Worm (Caenorhabditis elegans) whole organism, young adult: ENCODE measurements around the gene dnj-11.

ENCODE experiments used
- Y53F4B.3 ChIP-seq: fragments of 200-800 bp; sonication (Bioruptor generic); IDR thresholded peaks from 2 replicates; pipeline ENCODE4 v1.3.6; 2022; ENCODE audit warnings: missing genetic modification reagents, missing genetic modification characterization, missing compliant biosample characterization
- Y67H2A.10 ChIP-seq: fragments of 200-800 bp; sonication (Bioruptor generic); conservative IDR thresholded peaks from 2 replicates; pipeline ENCODE4 v1.3.6; 2022; ENCODE audit warnings: missing genetic modification reagents, missing genetic modification characterization, missing compliant biosample characterization
- ZK185.1 ChIP-seq: sonication (generic microtip); optimal IDR thresholded peaks from 2 replicates; lab custom pipeline; 2016; ENCODE audit warnings: mild to moderate bottlenecking, missing genetic modification characterization, missing compliant biosample characterization; ENCODE audit not compliant: poor library complexity, severe bottlenecking
- akir-1 ChIP-seq: fragments of 200-800 bp; sonication (Bioruptor generic); optimal IDR thresholded peaks from 2 replicates; lab custom pipeline; 2018; ENCODE audit warnings: mild to moderate bottlenecking, missing genetic modification characterization, moderate library complexity, missing compliant biosample characterization
- ama-1 ChIP-seq, 3 experiments: fragments of 150-350 bp in 1 of 3; sonication (generic microtip) in 2 of 3; optimal IDR thresholded peaks; 2 replicates each; lab custom pipeline; 2014 to 2018; ENCODE audit warnings: missing biosample characterization in 2 of 3, missing genetic modification characterization in 2 of 3, missing genetic modification reagents in 2 of 3
- aptf-2 ChIP-seq: fragments of 200-800 bp; sonication (Bioruptor generic); conservative IDR thresholded peaks from 2 replicates; pipeline ENCODE4 v1.3.6; 2022; ENCODE audit warnings: missing genetic modification reagents, missing genetic modification characterization, missing compliant biosample characterization
- attf-6 ChIP-seq: fragments of 200-800 bp; sonication (Bioruptor generic); IDR thresholded peaks from 2 replicates; pipeline ENCODE4 v1.3.6; 2022; ENCODE audit warnings: missing genetic modification reagents, missing genetic modification characterization, missing compliant biosample characterization
- bed-2 ChIP-seq: fragments of 200-800 bp; sonication (Bioruptor generic); IDR thresholded peaks from 2 replicates; pipeline ENCODE4 v1.3.6; 2022; ENCODE audit warnings: missing genetic modification reagents, missing genetic modification characterization, missing compliant biosample characterization
- ceh-27 ChIP-seq: fragments of 200-800 bp; sonication (Bioruptor generic); optimal IDR thresholded peaks from 2 replicates; lab custom pipeline; 2018; ENCODE audit warnings: mild to moderate bottlenecking, missing genetic modification characterization, moderate library complexity, missing compliant biosample characterization
- ceh-40 ChIP-seq: fragments of 200-800 bp; sonication (Bioruptor generic); IDR thresholded peaks from 2 replicates; pipeline ENCODE4 v1.3.6; 2022; ENCODE audit warnings: missing genetic modification characterization, missing compliant biosample characterization
- ceh-58 ChIP-seq: fragments of 200-800 bp; sonication (Bioruptor generic); IDR thresholded peaks from 2 replicates; pipeline ENCODE4 v1.3.6; 2022; ENCODE audit warnings: missing genetic modification characterization, missing compliant biosample characterization
- dpl-1 ChIP-seq: fragments of 150-350 bp; optimal IDR thresholded peaks from 2 replicates; lab custom pipeline; 2014; ENCODE audit warnings: missing biosample characterization, missing genetic modification reagents, missing genetic modification characterization
- efl-1 ChIP-seq: fragments of 150-350 bp; optimal IDR thresholded peaks from 2 replicates; lab custom pipeline; 2014; ENCODE audit warnings: missing biosample characterization, missing genetic modification reagents, missing genetic modification characterization
- hlh-12 ChIP-seq: sonication (generic microtip); optimal IDR thresholded peaks from 2 replicates; lab custom pipeline; 2016; ENCODE audit warnings: missing genetic modification characterization, missing compliant biosample characterization
- hmg-1.2 ChIP-seq: fragments of 200-800 bp; sonication (Bioruptor generic); IDR thresholded peaks from 2 replicates; pipeline ENCODE4 v1.3.6; 2022; ENCODE audit warnings: missing genetic modification reagents, missing genetic modification characterization, missing compliant biosample characterization
- lin-35 ChIP-seq, 3 experiments: fragments of 150-350 bp in 2 of 3; sonication (generic microtip) in 1 of 3; optimal IDR thresholded peaks; 2 replicates each; lab custom pipeline; 2014 to 2018; ENCODE audit warnings: missing biosample characterization in 3 of 3, missing genetic modification characterization in 3 of 3, missing genetic modification reagents in 3 of 3
- lin-40 ChIP-seq: sonication (generic microtip); optimal IDR thresholded peaks from 2 replicates; lab custom pipeline; 2016; ENCODE audit warnings: missing genetic modification characterization, mild to moderate bottlenecking, missing compliant biosample characterization, missing genotype, missing genetic modification reagents
- madf-10 ChIP-seq: sonication (generic microtip); optimal IDR thresholded peaks from 2 replicates; lab custom pipeline; 2016; ENCODE audit warnings: mild to moderate bottlenecking, missing genetic modification characterization, missing compliant biosample characterization
- mel-28 ChIP-seq: sonication (generic microtip); optimal IDR thresholded peaks from 2 replicates; lab custom pipeline; 2016; ENCODE audit warnings: borderline replicate concordance, mild to moderate bottlenecking, missing genetic modification characterization, missing compliant biosample characterization
- mes-4 ChIP-seq: sonication (generic microtip); optimal IDR thresholded peaks from 2 replicates; lab custom pipeline; 2016; ENCODE audit warnings: missing genotype, missing genetic modification characterization, missing compliant biosample characterization
- mxl-1 ChIP-seq: sonication (generic microtip); optimal IDR thresholded peaks from 2 replicates; lab custom pipeline; 2016; ENCODE audit warnings: missing genetic modification characterization, missing compliant biosample characterization
- nfya-1 ChIP-seq: sonication (generic microtip); optimal IDR thresholded peaks from 2 replicates; lab custom pipeline; 2017; ENCODE audit warnings: antibody characterized with exemption, missing compliant biosample characterization, missing genetic modification characterization, borderline replicate concordance; ENCODE audit not compliant: insufficient read depth
- nfya-2 ChIP-seq: fragments of 200-800 bp; sonication (Bioruptor generic); IDR thresholded peaks from 2 replicates; pipeline ENCODE4 v1.3.6; 2022; ENCODE audit warnings: missing genetic modification reagents, missing genetic modification characterization, missing compliant biosample characterization
- nhr-120 ChIP-seq: fragments of 200-800 bp; sonication (Bioruptor generic); IDR thresholded peaks from 2 replicates; pipeline ENCODE4 v1.3.6; 2022; ENCODE audit warnings: missing genetic modification characterization, missing compliant biosample characterization
- nhr-80 ChIP-seq: sonication (generic microtip); optimal IDR thresholded peaks from 2 replicates; lab custom pipeline; 2016; ENCODE audit warnings: missing genetic modification characterization, missing compliant biosample characterization
- rcor-1 ChIP-seq: fragments of 200-800 bp; sonication (Bioruptor generic); IDR thresholded peaks from 2 replicates; pipeline ENCODE4 v1.3.6; 2022; ENCODE audit warnings: missing genetic modification reagents, missing genetic modification characterization, missing compliant biosample characterization
- repo-1 ChIP-seq: sonication (generic microtip); optimal IDR thresholded peaks from 2 replicates; lab custom pipeline; 2017; ENCODE audit warnings: mild to moderate bottlenecking, missing genetic modification characterization, missing compliant biosample characterization
- snpc-4 ChIP-seq, 5 experiments: fragments of 150-350 bp in 1 of 5; sonication (generic microtip) in 4 of 5; optimal IDR thresholded peaks; 2 replicates each; lab custom pipeline; 2014 to 2018; ENCODE audit warnings: missing genetic modification characterization in 5 of 5, missing biosample characterization in 3 of 5, antibody characterized with exemption in 2 of 5, mild to moderate bottlenecking in 2 of 5, missing compliant biosample characterization in 2 of 5, missing genotype in 2 of 5, moderate library complexity in 2 of 5, missing genetic modification reagents in 1 of 5
- tbp1 ChIP-seq: fragments of 200-800 bp; sonication (Bioruptor generic); optimal IDR thresholded peaks from 2 replicates; lab custom pipeline; 2018; ENCODE audit warnings: mild to moderate bottlenecking, missing genetic modification characterization, missing compliant biosample characterization
- tbx-9 ChIP-seq: sonication (generic microtip); optimal IDR thresholded peaks from 2 replicates; lab custom pipeline; 2016; ENCODE audit warnings: borderline replicate concordance, missing genetic modification characterization, inconsistent platforms, missing compliant biosample characterization
- unc-130 ChIP-seq: sonication (generic microtip); optimal IDR thresholded peaks from 2 replicates; lab custom pipeline; 2016; ENCODE audit warnings: missing genetic modification reagents, missing genetic modification characterization, missing compliant biosample characterization
- zim-3 ChIP-seq: sonication (generic microtip); optimal IDR thresholded peaks from 2 replicates; lab custom pipeline; 2017; ENCODE audit warnings: mild to moderate bottlenecking, missing genetic modification characterization, moderate library complexity, missing compliant biosample characterization

Gene dnj-11

ce11 chrIV:6631704-6632272 lies 46.1 kb downstream of the dnj-11 start, which contains the start of the genes cest-5.1 and C01B10.9 (continued):
- TF ChIP-seq ceh-40 (GFP tag; lab: Robert Waterston, UW) (no peak), Y67H2A.10 (GFP tag; lab: Robert Waterston, UW) (peak; percentile 18; the same call in 1 of the 2 replicates), ceh-58 (GFP tag; lab: Robert Waterston, UW) (no peak), tbx-9 (tag; lab: Kevin White, UChicago) (no peak), mes-4 (tag; lab: Kevin White, UChicago) (no peak), efl-1 (GFP tag; lab: Kevin White, UChicago) (peak; percentile 72), nfya-2 (GFP tag; lab: Robert Waterston, UW) (no peak), zim-3 (tag; lab: Kevin White, UChicago) (no peak), lin-40 (tag; lab: Kevin White, UChicago) (peak; percentile 45), nhr-80 (tag; lab: Kevin White, UChicago) (peak; percentile 15), dpl-1 (GFP tag; lab: Kevin White, UChicago) (peak; percentile 76), Y53F4B.3 (GFP tag; lab: Robert Waterston, UW) (no peak), snpc-4 (GFP tag; optimal IDR thresholded peaks at IDR 0.05; lab: Kevin White, UChicago) (peak; percentile 40), snpc-4 (tag; optimal IDR thresholded peaks at IDR 0.05; lab: Kevin White, UChicago) (peak; percentile 50 to 84 (median 73)), attf-6 (peak; percentile 53; the same call in 1 of the 2 replicates), lin-35 (GFP tag; optimal IDR thresholded peaks at IDR 0.05; lab: Kevin White, UChicago) (peak in 2 of 3 experiments; percentile 18 to 86), akir-1 (no peak), madf-10 (tag; lab: Kevin White, UChicago) (peak; percentile 0), nfya-1 (tag; lab: Kevin White, UChicago) (no peak), bed-2 (GFP tag; lab: Robert Waterston, UW) (peak; percentile 64; the same call in 1 of the 2 replicates), hmg-1.2 (GFP tag; lab: Robert Waterston, UW) (no peak; the same call in 1 of the 2 replicates), aptf-2 (GFP tag; lab: Robert Waterston, UW) (peak; percentile 49; the same call in 1 of the 2 replicates), mxl-1 (no peak), rcor-1 (0 out of 2 replicates have a peak, but pooled peaks have one; percentile 44), ceh-27 (peak; percentile 60), ZK185.1 (peak; percentile 83), hlh-12 (tag; lab: Kevin White, UChicago) (no peak), nhr-120 (GFP tag; lab: Robert Waterston, UW) (no peak), tbp1 (peak; percentile 47), unc-130 (GFP tag; lab: Kevin White, UChicago) (peak; percentile 87), mel-28 (tag; lab: Kevin White, UChicago) (no peak)

- TF ChIP-seq snpc-4 (GFP tag; optimal IDR thresholded peaks at IDR 0.05; lab: Kevin White, UChicago): no peak
- TF ChIP-seq snpc-4 (tag; optimal IDR thresholded peaks at IDR 0.05; lab: Kevin White, UChicago): peak in 1 of 4 experiments; percentile 55
- TF ChIP-seq ama-1 (optimal IDR thresholded peaks at IDR 0.05; lab: Kevin White, UChicago): no peak
- TF ChIP-seq ama-1 (GFP tag; optimal IDR thresholded peaks at IDR 0.05; lab: Kevin White, UChicago): no peak
- TF ChIP-seq repo-1 (tag; lab: Kevin White, UChicago): no peak
Observed at ce11 chrIV:6634789-6635188, 49.1 kb downstream of the dnj-11 start, which contains the start of gene metl-13. TSS of gene metl-13 (plus strand) at chrIV:6635089.
